Fruit fly (Drosophila melanogaster) whole organism, embryonic: Measurements from ENCODE around the gene CG42390.

Experiments
- Atf3 ChIP-seq: fragments of 200-800 bp; sonication (Bioruptor generic); optimal IDR thresholded peaks from 3 replicates; lab custom pipeline; 2016; ENCODE audit warnings: missing biosample characterization, missing genetic modification characterization
- B-H1 ChIP-seq: fragments of 200-800 bp; sonication (Bioruptor generic); IDR thresholded peaks from 3 replicates; pipeline ENCODE4 v1.3.6; 2022; ENCODE audit warnings: missing biosample characterization, missing genetic modification characterization
- Bdp1 ChIP-seq: fragments of 200-800 bp; sonication (Bioruptor generic); optimal IDR thresholded peaks from 3 replicates; lab custom pipeline; 2016; ENCODE audit warnings: missing biosample characterization, missing genetic modification characterization
- CG10979 ChIP-seq: fragments of 200-800 bp; sonication (Bioruptor generic); optimal IDR thresholded peaks from 2 replicates; lab custom pipeline; 2018; ENCODE audit warnings: missing biosample characterization, mild to moderate bottlenecking, missing genetic modification characterization, moderate library complexity
- CG11093 ChIP-seq: fragments of 200-800 bp; sonication (Bioruptor generic); IDR thresholded peaks from 3 replicates; pipeline ENCODE4 v1.3.6; 2022; ENCODE audit warnings: missing biosample characterization, missing genetic modification characterization
- CG12071 ChIP-seq: fragments of 200-800 bp; sonication (Bioruptor generic); optimal IDR thresholded peaks from 3 replicates; lab custom pipeline; 2018; ENCODE audit warnings: missing biosample characterization, mild to moderate bottlenecking, missing genetic modification characterization
- CG12391 ChIP-seq: fragments of 200-800 bp; sonication (Bioruptor generic); optimal IDR thresholded peaks from 3 replicates; lab custom pipeline; 2018; ENCODE audit warnings: missing biosample characterization, mild to moderate bottlenecking, missing genetic modification characterization, moderate library complexity
- CG14667 ChIP-seq: fragments of 200-800 bp; sonication (Bioruptor generic); IDR thresholded peaks from 2 replicates; pipeline ENCODE4 v1.3.6; 2022; ENCODE audit warnings: missing biosample characterization, missing genetic modification characterization
- CG15696 ChIP-seq: fragments of 200-800 bp; sonication (Bioruptor generic); optimal IDR thresholded peaks from 2 replicates; lab custom pipeline; 2019; ENCODE audit warnings: missing biosample characterization, mild to moderate bottlenecking, missing genetic modification characterization, moderate library complexity
- CG17186 ChIP-seq: fragments of 200-800 bp; sonication (Bioruptor generic); optimal IDR thresholded peaks from 3 replicates; lab custom pipeline; 2017; ENCODE audit warnings: missing biosample characterization, missing genetic modification reagents, missing genetic modification characterization
- CG18599 ChIP-seq: fragments of 200-800 bp; sonication (Bioruptor generic); optimal IDR thresholded peaks from 3 replicates; lab custom pipeline; 2017; ENCODE audit warnings: missing biosample characterization, missing genetic modification characterization, mild to moderate bottlenecking, moderate library complexity, missing genetic modification reagents
- CG30403 ChIP-seq: fragments of 200-800 bp; sonication (Bioruptor generic); optimal IDR thresholded peaks from 3 replicates; lab custom pipeline; 2016; ENCODE audit warnings: missing biosample characterization, missing genetic modification characterization
- CG4360 ChIP-seq: fragments of 200-800 bp; sonication (Bioruptor generic); IDR thresholded peaks from 2 replicates; pipeline ENCODE4 v1.3.6; 2022; ENCODE audit warnings: missing biosample characterization, missing genetic modification characterization
- CG4820 ChIP-seq: fragments of 200-800 bp; sonication (Bioruptor generic); optimal IDR thresholded peaks from 3 replicates; lab custom pipeline; 2016; ENCODE audit warnings: missing biosample characterization, missing genetic modification characterization
- CG6654 ChIP-seq: fragments of 200-800 bp; sonication (Bioruptor generic); optimal IDR thresholded peaks from 2 replicates; lab custom pipeline; 2017; ENCODE audit warnings: missing biosample characterization, mild to moderate bottlenecking, missing genetic modification characterization
- CG6854 ChIP-seq: fragments of 200-800 bp; sonication (Bioruptor generic); optimal IDR thresholded peaks from 3 replicates; lab custom pipeline; 2017; ENCODE audit warnings: missing biosample characterization, mild to moderate bottlenecking, missing genetic modification characterization
- CG7556 ChIP-seq: fragments of 200-800 bp; sonication (Bioruptor generic); optimal IDR thresholded peaks from 2 replicates; lab custom pipeline; 2017; ENCODE audit warnings: missing biosample characterization, mild to moderate bottlenecking, missing genetic modification characterization
- CG8290 ChIP-seq, 3 experiments: fragments of 200-800 bp; sonication (Bioruptor generic); optimal IDR thresholded peaks; 2 replicates each; lab custom pipeline; 2016 to 2019; ENCODE audit warnings: missing biosample characterization in 3 of 3, missing genetic modification characterization in 3 of 3, mild to moderate bottlenecking in 2 of 3, moderate library complexity in 1 of 3
- CG8388 ChIP-seq: fragments of 200-800 bp; sonication (Bioruptor generic); optimal IDR thresholded peaks from 2 replicates; lab custom pipeline; 2019; ENCODE audit warnings: missing biosample characterization, mild to moderate bottlenecking, missing genetic modification characterization, moderate library complexity
- CG9215 ChIP-seq: fragments of 200-800 bp; sonication (Bioruptor generic); IDR thresholded peaks from 2 replicates; pipeline ENCODE4 v1.3.6; 2022; ENCODE audit warnings: missing biosample characterization, missing genetic modification characterization
- Camta ChIP-seq: fragments of 200-800 bp; sonication (Bioruptor generic); optimal IDR thresholded peaks from 2 replicates; lab custom pipeline; 2016; ENCODE audit warnings: missing biosample characterization, missing genetic modification characterization
- ERR ChIP-seq: fragments of 200-800 bp; sonication (Bioruptor generic); optimal IDR thresholded peaks from 2 replicates; lab custom pipeline; 2016; ENCODE audit warnings: missing biosample characterization, missing genetic modification characterization
- Elba2 ChIP-seq: fragments of 200-800 bp; sonication (Bioruptor generic); optimal IDR thresholded peaks from 3 replicates; lab custom pipeline; 2016; ENCODE audit warnings: missing biosample characterization, missing genetic modification characterization
- Med ChIP-seq: fragments of 200-800 bp; sonication (Bioruptor generic); peaks from one replicate; lab custom pipeline; 2016; ENCODE audit warnings: missing biosample characterization, missing genetic modification characterization, mild to moderate bottlenecking, inconsistent platforms, moderate library complexity
- Sox100B ChIP-seq: fragments of 200-800 bp; sonication (Bioruptor generic); optimal IDR thresholded peaks from 3 replicates; lab custom pipeline; 2018; ENCODE audit warnings: missing biosample characterization, mild to moderate bottlenecking, missing genetic modification characterization
- TFAM ChIP-seq: fragments of 200-800 bp; sonication (Bioruptor generic); optimal IDR thresholded peaks from 2 replicates; lab custom pipeline; 2017; ENCODE audit warnings: missing biosample characterization, missing genetic modification characterization, inconsistent platforms
- Taf1 ChIP-seq: fragments of 200-800 bp; sonication (Bioruptor generic); IDR thresholded peaks from 2 replicates; pipeline ENCODE4 v1.3.6; 2022; ENCODE audit warnings: missing biosample characterization, missing genetic modification characterization
- Xrp1 ChIP-seq: fragments of 200-800 bp; sonication (Bioruptor generic); IDR thresholded peaks from 2 replicates; pipeline ENCODE4 v1.3.6; 2022; ENCODE audit warnings: missing biosample characterization, missing genetic modification characterization
- abd-A ChIP-seq: fragments of 200-800 bp; sonication (Bioruptor generic); optimal IDR thresholded peaks from 3 replicates; lab custom pipeline; 2019; ENCODE audit warnings: missing biosample characterization, mild to moderate bottlenecking, missing genetic modification characterization, moderate library complexity
- aop ChIP-seq: fragments of 200-800 bp; sonication (Bioruptor generic); IDR thresholded peaks from 2 replicates; pipeline ENCODE4 v1.3.6; 2022; ENCODE audit warnings: missing biosample characterization, missing genetic modification characterization
- az2 ChIP-seq: fragments of 200-800 bp; sonication (Bioruptor generic); optimal IDR thresholded peaks from 3 replicates; lab custom pipeline; 2016; ENCODE audit warnings: missing biosample characterization, missing genetic modification characterization
- bigmax ChIP-seq: fragments of 200-800 bp; sonication (Bioruptor generic); optimal IDR thresholded peaks from 2 replicates; lab custom pipeline; 2018; ENCODE audit warnings: missing biosample characterization, mild to moderate bottlenecking, missing genetic modification characterization
- cad ChIP-seq: fragments of >200 bp; optimal IDR thresholded peaks from 2 replicates; lab custom pipeline; 2017; ENCODE audit warnings: missing biosample characterization, missing genetic modification characterization
- ci ChIP-seq: fragments of 200-800 bp; sonication (Bioruptor generic); IDR thresholded peaks from 3 replicates; pipeline ENCODE4 v1.3.6; 2022; ENCODE audit warnings: missing biosample characterization, missing genetic modification characterization
- dmrt11E ChIP-seq: fragments of 200-800 bp; sonication (Bioruptor generic); optimal IDR thresholded peaks from 3 replicates; lab custom pipeline; 2018; ENCODE audit warnings: missing biosample characterization, mild to moderate bottlenecking, missing genetic modification characterization, moderate library complexity
- gce ChIP-seq: fragments of 200-800 bp; sonication (Bioruptor generic); IDR thresholded peaks from 3 replicates; pipeline ENCODE4 v1.3.6; 2022; ENCODE audit warnings: missing biosample characterization, missing genetic modification characterization
- hkb ChIP-seq, 2 experiments: fragments of 200-800 bp in 1 of 2; fragments of >200 bp in 1 of 2; sonication (Bioruptor generic) in 1 of 2; IDR thresholded peaks in 1 of 2; optimal IDR thresholded peaks in 1 of 2; 2 replicates each; pipeline versions ENCODE4 v1.3.6 to Lab custom; 2017 to 2022; ENCODE audit warnings: missing biosample characterization in 1 of 2, missing genetic modification characterization in 1 of 2
- kah ChIP-seq: fragments of 200-800 bp; sonication (Bioruptor generic); optimal IDR thresholded peaks from 2 replicates; lab custom pipeline; 2018; ENCODE audit warnings: missing biosample characterization, mild to moderate bottlenecking, missing genetic modification characterization
- ken ChIP-seq: fragments of 200-800 bp; sonication (Bioruptor generic); IDR thresholded peaks from 3 replicates; pipeline ENCODE4 v1.3.6; 2022; ENCODE audit warnings: missing biosample characterization, missing genetic modification characterization
- nmo ChIP-seq: fragments of 200-800 bp; sonication (Bioruptor generic); optimal IDR thresholded peaks from 2 replicates; lab custom pipeline; 2018; ENCODE audit warnings: missing biosample characterization, mild to moderate bottlenecking, missing genetic modification characterization, moderate library complexity
- oc ChIP-seq: fragments of 200-800 bp; sonication (Bioruptor generic); optimal IDR thresholded peaks from 2 replicates; lab custom pipeline; 2018; ENCODE audit warnings: missing biosample characterization, mild to moderate bottlenecking, missing genetic modification characterization, moderate library complexity
- org-1 ChIP-seq: fragments of 200-800 bp; sonication (Bioruptor generic); optimal IDR thresholded peaks from 2 replicates; lab custom pipeline; 2017; ENCODE audit warnings: missing biosample characterization, missing genetic modification characterization
- pho ChIP-seq: fragments of 200-800 bp; sonication (Bioruptor generic); optimal IDR thresholded peaks from 2 replicates; lab custom pipeline; 2016; ENCODE audit warnings: missing biosample characterization, missing genetic modification characterization
- phol ChIP-seq: fragments of 200-800 bp; sonication (Bioruptor generic); optimal IDR thresholded peaks from 3 replicates; lab custom pipeline; 2018; ENCODE audit warnings: missing biosample characterization, mild to moderate bottlenecking, missing genetic modification characterization, moderate library complexity
- rib ChIP-seq: fragments of 200-800 bp; sonication (Bioruptor generic); IDR thresholded peaks from 2 replicates; pipeline ENCODE4 v1.3.6; 2022; ENCODE audit warnings: missing biosample characterization, missing genetic modification characterization
- sisA ChIP-seq: fragments of 200-800 bp; sonication (Bioruptor generic); IDR thresholded peaks from 2 replicates; pipeline ENCODE4 v1.3.6; 2022; ENCODE audit warnings: missing biosample characterization, missing genetic modification characterization
- so ChIP-seq: fragments of 200-800 bp; sonication (Bioruptor generic); IDR thresholded peaks from 3 replicates; pipeline ENCODE4 v1.3.6; 2022; ENCODE audit warnings: missing biosample characterization, missing genetic modification characterization
- sr ChIP-seq: fragments of 200-800 bp; sonication (Bioruptor generic); IDR thresholded peaks from 3 replicates; pipeline ENCODE4 v1.3.6; 2022; ENCODE audit warnings: missing biosample characterization, missing genetic modification characterization
- trem ChIP-seq: fragments of 200-800 bp; optimal IDR thresholded peaks from 3 replicates; lab custom pipeline; 2019; ENCODE audit warnings: missing biosample characterization, mild to moderate bottlenecking, missing genetic modification characterization, moderate library complexity
- usp ChIP-seq: fragments of >200 bp; optimal IDR thresholded peaks from 2 replicates; lab custom pipeline; 2017; ENCODE audit warnings: missing biosample characterization, missing genetic modification characterization
- wek ChIP-seq: fragments of 200-800 bp; sonication (Bioruptor generic); optimal IDR thresholded peaks from 3 replicates; lab custom pipeline; 2018; ENCODE audit warnings: missing biosample characterization, mild to moderate bottlenecking, missing genetic modification characterization, moderate library complexity

The CG42390 gene

DNA sequence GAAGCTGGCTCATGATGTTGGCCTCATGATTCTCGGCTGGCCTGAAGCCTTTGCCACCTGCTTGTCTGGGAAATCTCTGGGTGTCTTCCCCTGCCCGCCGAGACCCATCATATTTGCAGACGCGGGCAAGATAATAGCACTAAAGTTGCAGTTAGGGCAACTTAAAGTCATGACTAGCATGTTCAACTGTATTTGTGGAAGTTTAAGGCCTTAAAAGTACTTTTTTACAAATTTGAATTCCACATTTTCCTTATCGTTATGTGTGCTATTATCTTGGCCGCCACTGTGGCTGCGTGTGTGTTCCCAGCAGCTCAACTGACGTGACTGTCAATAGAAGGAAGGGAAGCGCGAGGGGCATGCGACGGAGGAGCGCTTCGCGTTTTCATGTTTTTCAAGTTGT lies 19.3 kb downstream of the CG42390 start (continued):
- peak; percentile 69; the same call in 2 of the 3 replicates for TF ChIP-seq CG11093
- TF ChIP-seq Med = peak; percentile 92
- peak; percentile 74 for TF ChIP-seq az2
- no peak for TF ChIP-seq sr (GFP tag; lab: Robert Waterston, UW)
- TF ChIP-seq org-1 (GFP tag; lab: Kevin White, UChicago) = peak; percentile 48
- TF ChIP-seq CG8290 (GFP tag; optimal IDR thresholded peaks at IDR 0.05; lab: Kevin White, UChicago) = peak; percentile 46
- peak in 1 of 2 experiments; percentile 64 for TF ChIP-seq CG8290 (tag; optimal IDR thresholded peaks at IDR 0.05; lab: Kevin White, UChicago)
- TF ChIP-seq so (GFP tag; lab: Robert Waterston, UW) = peak; percentile 56; the same call in 1 of the 3 replicates
- peak; percentile 59 for TF ChIP-seq CG14667 (GFP tag; lab: Robert Waterston, UW)
- TF ChIP-seq cad (GFP tag; lab: Kevin White, UChicago) = no peak
- TF ChIP-seq CG6654 (GFP tag; lab: Kevin White, UChicago) = peak; percentile 16
- peak; percentile 92 for TF ChIP-seq Xrp1 (GFP tag; lab: Robert Waterston, UW)
- TF ChIP-seq oc = peak; percentile 23
- TF ChIP-seq CG9215 (GFP tag; lab: Robert Waterston, UW) = no peak
- TF ChIP-seq ERR (GFP tag; lab: Kevin White, UChicago) = no peak
- peak; percentile 81 for TF ChIP-seq CG10979 (tag; lab: Kevin White, UChicago)
- no peak for TF ChIP-seq wek (GFP tag; lab: Kevin White, UChicago)
- TF ChIP-seq Elba2 (GFP tag; lab: Kevin White, UChicago) = no peak
- peak; percentile 65 for TF ChIP-seq CG30403 (GFP tag; lab: Kevin White, UChicago)
- TF ChIP-seq Bdp1 (GFP tag; lab: Kevin White, UChicago) = peak; percentile 6
- TF ChIP-seq CG4820 (GFP tag; lab: Kevin White, UChicago) = peak; percentile 66
- TF ChIP-seq CG12071 (GFP tag; lab: Kevin White, UChicago) = peak; percentile 78
- TF ChIP-seq nmo (GFP tag; lab: Kevin White, UChicago) = peak; percentile 74
- peak; percentile 49 for TF ChIP-seq CG7556 (GFP tag; lab: Kevin White, UChicago)
- TF ChIP-seq CG12391 = peak; percentile 67
- no peak for TF ChIP-seq usp (GFP tag; lab: Kevin White, UChicago)
- no peak for TF ChIP-seq aop (GFP tag; lab: Robert Waterston, UW)
- TF ChIP-seq kah = no peak
- TF ChIP-seq ci (GFP tag; lab: Robert Waterston, UW) = peak; percentile 88
- TF ChIP-seq CG17186 (GFP tag; lab: Kevin White, UChicago) = no peak
- TF ChIP-seq hkb (optimal IDR thresholded peaks at IDR 0.05; lab: Kevin White, UChicago) = no peak
- TF ChIP-seq hkb (GFP tag; IDR thresholded peaks at IDR 0.05; lab: Robert Waterston, UW) = peak; percentile 81
- peak; percentile 60 for TF ChIP-seq B-H1 (GFP tag; lab: Robert Waterston, UW)
- TF ChIP-seq abd-A (tag; lab: Kevin White, UChicago) = no peak
- peak; percentile 85 for TF ChIP-seq dmrt11E (tag; lab: Kevin White, UChicago)
- peak; percentile 60 for TF ChIP-seq CG8388
- TF ChIP-seq Taf1 (GFP tag; lab: Robert Waterston, UW) = no peak
- TF ChIP-seq ken (GFP tag; lab: Robert Waterston, UW) = peak; percentile 77; the same call in 2 of the 3 replicates
- peak; percentile 67 for TF ChIP-seq Camta
- TF ChIP-seq CG4360 (GFP tag; lab: Robert Waterston, UW) = peak; percentile 62
- TF ChIP-seq gce (GFP tag; lab: Robert Waterston, UW) = no peak; the same call in 2 of the 3 replicates
- TF ChIP-seq CG6854 (GFP tag; lab: Kevin White, UChicago) = no peak
- TF ChIP-seq CG15696 (tag; lab: Kevin White, UChicago) = peak; percentile 38
- TF ChIP-seq rib (GFP tag; lab: Robert Waterston, UW) = no peak
- no peak for TF ChIP-seq Sox100B (GFP tag; lab: Kevin White, UChicago)
- TF ChIP-seq CG18599 (GFP tag; lab: Kevin White, UChicago) = peak; percentile 45
- TF ChIP-seq bigmax (GFP tag; lab: Kevin White, UChicago) = no peak
- TF ChIP-seq Atf3 = peak; percentile 12
- TF ChIP-seq TFAM (GFP tag; lab: Kevin White, UChicago) = no peak
- peak; percentile 75 for TF ChIP-seq phol
- no peak for TF ChIP-seq pho (GFP tag; lab: Kevin White, UChicago)
- TF ChIP-seq trem (tag; lab: Kevin White, UChicago) = peak; percentile 57
- peak; percentile 75 for TF ChIP-seq sisA (GFP tag; lab: Robert Waterston, UW)
